Worm (Caenorhabditis elegans) whole organism, dauer: ENCODE data around the gene T22F3.2.
"Not testable (repeated sequence)": the region's sequence is repeated elsewhere in the genome, so short reads cannot be mapped to it uniquely, and the experiment has no call there.

Source experiments
- unc-62 ChIP-seq: sonication (generic microtip); optimal IDR thresholded peaks from 2 replicates; lab custom pipeline; 2017; ENCODE audit warnings: missing biosample characterization, missing genetic modification reagents, missing genetic modification characterization

The T22F3.2 gene

DNA sequence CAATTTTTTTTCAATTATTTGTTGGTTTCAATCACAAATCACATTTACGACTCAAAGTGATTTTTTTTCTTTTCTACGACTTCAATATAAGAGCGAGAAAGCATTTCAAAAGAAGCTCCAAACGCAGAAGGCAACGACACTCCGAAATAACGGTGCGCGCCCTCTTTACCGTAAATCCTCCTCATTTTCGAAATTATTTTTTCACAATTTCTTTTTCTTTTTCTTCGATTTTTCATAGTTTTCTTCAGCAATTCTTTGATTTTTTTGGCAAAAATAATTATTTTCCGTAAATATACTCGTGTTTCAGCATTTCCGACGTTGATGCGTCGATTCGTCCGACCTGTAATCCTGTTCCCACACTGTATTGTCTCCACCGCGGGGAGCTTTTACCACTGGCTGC lies 15.7 kb upstream of the T22F3.2 start, which contains the start of gene F40C5.2:
Gene F40C5.2 (plus strand): TSS at position 301 of the 400 bp plus-strand sequence.
- TF ChIP-seq unc-62 = not testable (repeated sequence)

DNA sequence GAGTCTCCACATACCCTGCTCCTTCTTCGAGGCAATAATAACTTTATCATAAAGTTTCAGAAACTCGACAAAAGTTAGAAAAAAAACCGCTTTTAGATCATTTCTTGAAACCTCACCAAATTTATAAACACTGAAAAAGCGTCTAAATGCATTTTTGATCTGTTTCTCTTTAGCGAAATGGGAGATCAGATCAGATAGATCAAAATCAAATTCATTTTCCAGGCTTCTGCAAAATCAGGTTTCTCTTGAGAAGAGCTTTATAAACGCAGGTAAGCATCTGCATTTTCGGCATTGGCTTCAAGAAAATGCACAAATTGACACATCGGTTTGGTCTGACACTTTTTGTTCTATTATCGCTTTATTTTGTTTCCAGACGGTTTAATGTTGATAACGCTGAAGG lies 14.0 kb upstream of the T22F3.2 start, which contains the start of gene F40C5.1:
Gene F40C5.1 (plus strand): TSS at position 301 of the 400 bp plus-strand sequence.
- TF ChIP-seq unc-62 = not testable (repeated sequence)

DNA sequence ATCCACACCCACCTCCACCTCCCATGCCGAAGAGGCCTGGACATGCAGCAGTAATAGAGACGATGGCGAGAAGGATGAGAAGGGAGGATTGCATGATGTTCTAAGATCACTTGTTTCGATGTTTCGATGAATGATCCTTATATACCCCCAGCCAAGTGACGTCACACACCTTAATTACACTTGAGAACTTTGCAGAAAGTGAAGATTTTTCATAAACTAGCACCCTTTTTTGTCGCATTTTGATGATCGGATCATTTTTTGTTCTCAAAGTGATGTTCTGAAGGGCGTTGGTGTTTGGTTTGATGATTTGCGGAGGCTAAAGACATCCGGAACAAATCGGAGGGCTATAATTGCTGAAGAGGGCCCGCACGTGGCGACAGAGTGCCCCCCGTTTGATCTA lies 10.7 kb upstream of the T22F3.2 start, which contains the start of gene grl-27:
Gene grl-27 (minus strand): TSS at position 101 of the 400 bp plus-strand sequence.
- no peak for TF ChIP-seq unc-62

- TF ChIP-seq unc-62 = no peak
Measured at ce11 chrV:3578813-3579212, 7.6 kb upstream of the T22F3.2 start, which contains the start of gene pygl-1. TSS of gene pygl-1 (plus strand) at chrV:3579023.

DNA sequence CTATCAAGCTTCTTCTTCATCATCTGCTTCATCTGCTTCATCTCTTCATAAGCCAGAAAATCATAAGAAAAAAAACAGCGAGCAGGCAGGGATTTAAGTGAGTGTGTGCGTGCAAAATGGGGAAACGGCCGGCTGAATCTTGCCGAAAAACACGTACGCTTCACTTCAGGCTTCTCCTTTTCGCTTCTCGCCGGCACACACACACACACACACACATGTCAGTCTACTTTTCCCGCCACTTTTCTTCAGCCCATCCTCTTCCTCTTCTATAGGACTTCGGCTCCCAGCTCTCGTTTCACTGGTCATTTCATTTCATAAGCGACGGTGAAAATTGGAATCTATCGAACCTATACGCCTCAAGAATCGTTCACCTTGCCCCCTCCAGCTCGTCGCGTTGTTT lies 7.2 kb upstream of the T22F3.2 start:
- TF ChIP-seq unc-62 = no peak

DNA sequence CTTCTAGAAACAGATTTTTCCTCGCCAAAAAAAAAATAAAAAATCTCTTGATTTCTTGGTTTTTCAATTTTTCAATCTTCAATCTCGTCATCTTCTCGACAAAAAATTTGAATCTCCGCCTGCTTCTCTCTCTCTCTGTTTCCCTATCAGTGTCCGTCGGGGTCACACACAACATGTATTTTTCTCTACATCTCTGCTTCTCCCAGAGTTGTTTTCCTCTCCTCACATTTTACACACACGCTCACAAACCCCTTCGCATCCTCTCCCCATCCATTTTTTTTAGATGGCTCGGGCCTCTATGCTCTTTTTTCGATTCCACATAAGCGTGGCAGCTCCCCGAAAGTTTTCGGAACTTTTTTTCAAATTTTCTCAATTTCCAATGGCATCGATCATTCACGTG lies 6.6 kb upstream of the T22F3.2 start:
- TF ChIP-seq unc-62 = no peak

ce11 chrV:3580385-3580784 lies 6.1 kb upstream of the T22F3.2 start:
- no peak for TF ChIP-seq unc-62

ce11 chrV:3581034-3581433 lies 5.4 kb upstream of the T22F3.2 start:
- no peak for TF ChIP-seq unc-62

DNA sequence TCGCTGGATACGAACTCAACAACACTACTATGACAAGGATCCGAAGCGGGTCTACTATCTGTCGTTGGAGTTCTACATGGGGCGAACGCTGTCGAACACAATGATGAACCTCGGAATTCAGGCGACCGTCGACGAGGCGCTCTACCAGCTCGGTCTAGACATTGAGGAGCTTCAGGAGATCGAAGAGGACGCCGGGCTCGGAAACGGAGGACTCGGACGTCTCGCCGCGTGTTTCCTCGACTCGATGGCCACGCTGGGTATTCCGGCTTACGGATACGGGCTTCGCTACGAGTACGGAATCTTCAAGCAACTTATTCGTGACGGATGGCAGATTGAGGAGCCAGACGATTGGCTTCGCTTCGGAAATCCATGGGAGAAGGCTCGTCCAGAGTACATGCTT lies 4.8 kb upstream of the T22F3.2 start:
- no peak for TF ChIP-seq unc-62

DNA sequence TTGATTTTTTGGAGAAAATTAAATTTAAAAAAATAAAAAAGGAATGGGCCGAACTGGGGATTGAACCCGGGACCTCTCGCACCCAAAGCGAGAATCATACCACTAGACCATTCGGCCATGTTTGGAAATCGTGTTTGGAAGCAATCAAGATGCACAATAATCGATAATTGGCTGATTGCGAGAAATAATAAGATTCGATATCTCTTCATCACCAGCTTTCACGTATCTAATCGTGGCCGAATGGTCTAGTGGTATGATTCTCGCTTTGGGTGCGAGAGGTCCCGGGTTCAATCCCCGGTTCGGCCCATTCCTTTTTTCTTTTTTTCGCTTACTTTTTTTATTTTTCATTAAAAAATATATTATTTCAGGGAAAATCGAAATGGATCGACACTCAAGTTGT lies 4.4 kb upstream of the T22F3.2 start:
- TF ChIP-seq unc-62 = no peak

DNA sequence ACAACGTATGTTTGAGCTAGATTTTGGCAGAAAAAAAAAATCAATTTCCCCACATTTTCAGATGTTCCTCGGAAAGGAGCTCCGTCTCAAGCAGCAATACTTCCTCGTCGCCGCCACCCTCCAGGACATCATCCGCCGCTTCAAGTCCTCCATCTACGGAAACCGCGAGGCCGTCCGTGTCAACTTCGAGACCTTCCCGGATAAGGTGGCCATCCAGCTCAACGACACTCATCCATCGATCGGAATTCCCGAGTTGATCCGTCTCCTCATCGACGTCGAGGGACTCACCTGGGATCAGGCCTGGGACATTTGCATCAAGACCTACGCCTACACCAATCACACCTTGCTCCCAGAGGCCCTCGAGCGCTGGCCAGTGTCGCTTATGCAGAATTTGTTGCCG lies 3.8 kb upstream of the T22F3.2 start:
- no peak for TF ChIP-seq unc-62

- no peak for TF ChIP-seq unc-62
Measured at ce11 chrV:3583622-3584021, 2.8 kb upstream of the T22F3.2 start.

DNA sequence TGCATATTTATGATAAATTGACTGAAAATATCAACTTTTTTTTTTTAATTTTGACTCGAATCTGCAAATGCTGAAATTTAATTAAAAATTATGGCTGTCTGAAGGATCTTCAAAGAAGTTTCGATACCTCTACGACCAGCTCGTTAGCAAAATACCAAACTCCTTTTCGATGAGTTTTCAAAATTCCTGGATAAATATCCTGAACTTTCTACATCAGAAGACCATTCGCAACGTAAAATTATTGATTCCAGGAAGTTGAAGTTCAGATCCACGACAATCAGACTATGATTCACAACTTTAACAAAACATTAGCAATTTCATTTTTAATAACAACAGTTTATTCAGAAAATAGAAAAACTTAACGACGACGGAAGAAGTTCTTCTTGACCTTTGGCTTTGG lies 1.4 kb upstream of the T22F3.2 start:
- no peak for TF ChIP-seq unc-62

ce11 chrV:3587633-3588032 lies 1.2 kb downstream of the T22F3.2 start:
- no peak for TF ChIP-seq unc-62

- TF ChIP-seq unc-62 = no peak
Measured at ce11 chrV:3588223-3588622, 1.8 kb downstream of the T22F3.2 start.

DNA sequence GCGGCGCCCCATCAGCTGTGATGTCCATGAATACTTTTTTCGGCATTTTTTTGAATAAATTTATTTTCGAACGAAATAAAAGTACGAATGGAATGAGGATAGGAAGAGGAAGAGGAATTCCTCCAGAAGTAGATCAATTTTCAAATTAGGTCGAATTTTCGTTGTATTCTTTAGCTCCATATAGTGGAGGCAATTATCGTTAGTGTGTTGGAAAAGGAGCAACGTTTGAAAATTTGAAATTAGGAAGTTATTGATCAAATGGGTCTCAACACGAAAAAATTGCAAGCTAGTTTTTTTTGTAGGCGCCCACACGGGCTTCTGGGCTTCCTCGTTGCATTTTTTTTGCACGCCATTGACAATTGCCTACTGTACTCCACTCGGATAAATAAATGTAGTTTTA lies 5.7 kb downstream of the T22F3.2 start, which contains the start of gene T22F3.12:
Gene T22F3.12 (minus strand): TSS at position 101 of the 400 bp plus-strand sequence.
- TF ChIP-seq unc-62 = no peak

DNA sequence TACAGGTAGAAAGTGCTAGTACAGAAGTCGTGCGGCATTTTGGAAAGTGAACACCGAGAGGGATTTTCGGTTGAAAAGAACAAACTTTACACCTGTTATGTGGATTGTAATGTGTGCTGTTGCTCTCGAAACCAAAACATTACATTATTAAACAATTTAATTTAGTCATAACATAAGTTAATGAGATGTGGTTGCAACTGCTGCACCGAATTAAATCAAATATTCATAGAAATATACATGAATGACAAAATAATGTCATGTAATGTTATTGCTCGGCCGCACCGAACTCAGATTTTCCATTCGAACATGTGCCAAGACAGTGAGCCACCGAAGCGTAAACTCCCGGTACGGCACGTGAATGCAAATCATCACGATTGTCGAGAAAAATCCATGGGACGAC lies 8.5 kb downstream of the T22F3.2 start, which contains the start of gene srh-213:
Gene srh-213 (minus strand): TSS at position 101 of the 400 bp plus-strand sequence.
- no peak for TF ChIP-seq unc-62

DNA sequence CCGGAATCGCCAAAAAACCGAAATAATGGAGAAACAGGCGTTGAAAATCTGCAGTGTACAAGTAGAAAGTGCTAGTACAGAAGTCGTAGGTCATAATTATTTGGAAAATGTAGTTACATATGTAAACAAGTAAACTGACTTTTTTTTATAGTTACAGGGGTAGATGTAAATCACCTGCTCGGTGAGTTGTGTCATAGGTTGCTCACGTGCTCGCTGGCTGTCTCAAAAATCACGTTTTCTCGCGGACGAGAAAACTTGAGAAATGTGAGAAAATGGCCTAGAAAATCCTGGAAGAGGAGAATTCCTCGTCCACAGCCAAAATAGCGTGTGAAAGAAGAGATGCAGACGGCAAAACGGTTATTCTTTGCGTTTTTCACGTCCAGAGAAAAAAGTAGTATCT lies 10.6 kb downstream of the T22F3.2 start, which contains the start of gene srh-212:
Gene srh-212 (minus strand): TSS at position 101 of the 400 bp plus-strand sequence.
- not testable (repeated sequence) for TF ChIP-seq unc-62

- no peak for TF ChIP-seq unc-62
Measured at ce11 chrV:3600570-3600969, 14.1 kb downstream of the T22F3.2 start, which contains the start of gene T22F3.7. TSS of gene T22F3.7 (minus strand) at chrV:3600670.
